Fruit fly (Drosophila melanogaster) whole organism: ENCODE data around the gene CG14367.

Experiments used
- CG8478 ChIP-seq: fragments of >200 bp; optimal IDR thresholded peaks from 2 replicates; lab custom pipeline; 2018; ENCODE audit warnings: inconsistent platforms
- Dll ChIP-seq: fragments of >200 bp; optimal IDR thresholded peaks from 2 replicates; lab custom pipeline; 2017
- EcR ChIP-seq, 2 experiments: fragments of >200 bp; optimal IDR thresholded peaks; 2 replicates each; lab custom pipeline; 2017; ENCODE audit warnings: missing biosample characterization in 2 of 2, missing genetic modification characterization in 2 of 2, missing genetic modification reagents in 2 of 2
- pan ChIP-seq: fragments of >200 bp; optimal IDR thresholded peaks from 2 replicates; lab custom pipeline; 2017
- psq ChIP-seq: fragments of >200 bp; optimal IDR thresholded peaks from 2 replicates; lab custom pipeline; 2017
- usp ChIP-seq: fragments of >200 bp; optimal IDR thresholded peaks from 2 replicates; lab custom pipeline; 2017; ENCODE audit warnings: missing biosample characterization, missing genetic modification characterization, mixed read lengths

Gene CG14367

DNA sequence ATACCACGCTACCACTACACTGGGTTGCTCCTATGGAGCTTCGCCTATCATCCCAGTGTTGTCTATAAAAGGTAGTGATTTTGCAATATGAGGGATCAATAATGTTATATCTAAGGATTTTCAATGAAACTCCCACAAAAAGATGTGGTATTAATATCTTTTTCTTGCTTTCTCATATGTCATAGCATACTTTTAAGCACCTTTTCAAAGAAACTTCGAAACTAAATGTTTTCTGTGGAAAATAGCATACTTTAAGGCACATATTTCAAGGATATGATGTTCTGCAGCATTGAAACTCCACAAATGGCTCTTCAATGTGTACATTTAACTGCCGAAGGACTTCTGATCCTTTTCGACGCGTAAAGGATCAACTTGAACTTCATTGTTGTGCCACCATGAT is 21.0 kb upstream of the CG14367 start:
- no peak for TF ChIP-seq EcR (GFP tag; optimal IDR thresholded peaks at IDR 0.05; lab: Kevin White, UChicago)
- TF ChIP-seq usp (GFP tag; lab: Kevin White, UChicago), result no peak

DNA sequence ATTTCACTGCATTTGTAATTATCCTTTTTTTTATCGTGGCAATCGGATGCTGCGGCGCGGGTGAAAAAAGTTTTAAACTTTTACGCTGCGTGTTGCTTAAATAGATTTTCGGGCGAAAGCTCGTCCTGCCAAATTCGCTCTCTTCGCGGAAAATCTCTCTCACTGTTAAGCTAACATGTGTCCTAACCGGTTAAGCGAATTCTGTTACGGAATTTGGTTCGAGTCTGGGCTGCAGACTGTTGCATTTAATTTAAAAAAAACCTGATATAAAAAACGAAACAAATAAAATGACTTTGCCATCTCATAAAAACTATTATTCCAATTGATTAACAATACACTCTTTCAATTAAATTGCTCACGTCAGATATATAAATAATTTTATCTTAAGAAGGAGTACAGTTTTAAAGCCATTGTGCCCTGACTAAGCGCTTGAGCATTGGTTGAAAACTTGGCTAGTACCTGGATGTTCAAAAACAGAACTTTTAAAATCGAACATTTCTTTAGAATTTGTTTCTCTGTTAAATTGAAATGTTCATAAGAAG is 19.3 kb upstream of the CG14367 start, which contains the start of gene Task6:
Task6 (minus strand) TSS at position 51 of the 542 bp plus-strand sequence.
- TF ChIP-seq CG8478 (lab: Kevin White, UChicago), result no peak
- TF ChIP-seq Dll (lab: Kevin White, UChicago), result no peak
- TF ChIP-seq psq (lab: Kevin White, UChicago), result no peak
- TF ChIP-seq usp (GFP tag; lab: Kevin White, UChicago), result no peak
- no peak for TF ChIP-seq EcR (GFP tag; optimal IDR thresholded peaks at IDR 0.05; lab: Kevin White, UChicago)
- TF ChIP-seq pan (lab: Kevin White, UChicago), result no peak

DNA sequence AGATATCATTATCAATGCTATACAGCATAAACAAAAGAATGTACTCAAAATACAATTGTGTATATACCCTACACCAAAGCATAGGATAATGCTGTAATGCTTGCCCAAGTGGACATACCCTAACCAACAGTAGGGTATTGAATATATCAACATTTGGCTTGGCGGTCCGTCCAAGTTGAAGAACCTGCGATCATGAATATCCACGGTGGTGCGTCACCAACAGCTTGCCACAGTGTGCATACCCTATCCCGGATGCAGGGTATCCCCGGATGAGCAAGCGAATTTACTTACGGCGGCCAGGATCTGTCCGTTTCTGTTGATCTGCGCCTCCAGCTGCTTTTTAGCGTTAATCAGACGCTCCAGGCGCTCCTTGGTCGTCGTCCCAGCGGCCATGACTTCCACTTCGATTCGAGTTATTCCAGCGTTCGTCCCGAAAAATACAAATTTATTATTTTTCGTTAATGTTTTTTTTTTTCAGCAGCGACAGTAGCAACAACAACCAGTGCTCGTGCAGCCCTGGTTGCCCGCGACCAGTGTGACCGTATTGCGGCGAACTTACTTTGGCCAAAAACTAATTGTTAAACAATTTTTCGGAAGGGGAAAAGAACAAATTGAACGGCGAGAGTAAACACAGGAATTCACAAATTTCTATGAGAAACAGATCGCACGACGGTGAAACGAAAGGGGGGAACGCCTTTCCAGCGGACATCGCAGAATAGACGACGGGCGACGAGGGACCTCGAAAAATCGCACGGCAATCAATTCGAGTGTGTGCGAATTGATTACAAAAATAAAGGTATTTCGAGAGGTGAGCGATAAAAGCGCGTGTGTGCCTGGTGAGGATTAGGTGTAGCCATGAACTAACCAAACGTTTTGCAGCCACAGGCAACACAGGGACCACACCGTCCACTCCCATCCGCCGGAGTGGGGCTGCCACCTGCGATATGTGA is 17.4 kb upstream of the CG14367 start, which contains the start of the genes Lkb1 and CG9588:
Lkb1 (plus strand) TSS at position 413 of the 950 bp plus-strand sequence.
CG9588 (minus strand) TSS at position 545 of the 950 bp plus-strand sequence.
- no peak for TF ChIP-seq usp (GFP tag; lab: Kevin White, UChicago)
- no peak for TF ChIP-seq pan (lab: Kevin White, UChicago)
- TF ChIP-seq psq (lab: Kevin White, UChicago), result no peak
- TF ChIP-seq EcR (GFP tag; optimal IDR thresholded peaks at IDR 0.05; lab: Kevin White, UChicago), result no peak
- TF ChIP-seq CG8478 (lab: Kevin White, UChicago), result no peak
- no peak for TF ChIP-seq Dll (lab: Kevin White, UChicago)

DNA sequence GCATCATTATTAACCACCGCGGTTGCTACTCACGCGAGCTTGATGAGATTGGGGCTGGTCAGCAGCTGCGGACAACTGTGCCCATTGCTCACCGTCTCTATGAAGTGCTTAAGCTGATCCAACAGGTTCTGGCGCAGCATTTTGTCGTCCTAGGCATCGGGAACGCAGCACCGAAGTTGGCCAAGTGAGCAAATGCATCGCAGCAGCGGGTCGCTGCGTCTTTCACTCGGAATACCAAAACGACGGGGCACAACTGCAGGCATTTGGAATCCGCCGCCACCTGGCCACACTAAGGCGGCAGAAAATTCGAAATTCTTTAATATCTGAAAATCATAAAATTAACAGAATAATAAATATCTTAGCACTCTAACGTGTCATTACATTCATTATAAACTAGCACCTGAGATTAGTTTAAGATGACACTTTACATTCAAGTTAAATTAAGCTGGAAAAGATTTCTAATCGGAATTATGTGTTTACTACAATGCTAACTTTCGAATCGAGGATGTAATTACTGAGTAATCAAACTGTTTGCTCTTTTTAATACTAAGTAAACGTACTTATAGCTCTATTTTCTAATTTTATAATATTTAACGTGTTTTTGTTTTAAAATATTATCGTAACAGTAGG is 10.7 kb upstream of the CG14367 start:
- no peak for TF ChIP-seq EcR (GFP tag; optimal IDR thresholded peaks at IDR 0.05; lab: Kevin White, UChicago)
- TF ChIP-seq CG8478 (lab: Kevin White, UChicago), result no peak
- TF ChIP-seq pan (lab: Kevin White, UChicago), result no peak
- TF ChIP-seq psq (lab: Kevin White, UChicago), result no peak
- no peak for TF ChIP-seq usp (GFP tag; lab: Kevin White, UChicago)
- no peak for TF ChIP-seq Dll (lab: Kevin White, UChicago)

DNA sequence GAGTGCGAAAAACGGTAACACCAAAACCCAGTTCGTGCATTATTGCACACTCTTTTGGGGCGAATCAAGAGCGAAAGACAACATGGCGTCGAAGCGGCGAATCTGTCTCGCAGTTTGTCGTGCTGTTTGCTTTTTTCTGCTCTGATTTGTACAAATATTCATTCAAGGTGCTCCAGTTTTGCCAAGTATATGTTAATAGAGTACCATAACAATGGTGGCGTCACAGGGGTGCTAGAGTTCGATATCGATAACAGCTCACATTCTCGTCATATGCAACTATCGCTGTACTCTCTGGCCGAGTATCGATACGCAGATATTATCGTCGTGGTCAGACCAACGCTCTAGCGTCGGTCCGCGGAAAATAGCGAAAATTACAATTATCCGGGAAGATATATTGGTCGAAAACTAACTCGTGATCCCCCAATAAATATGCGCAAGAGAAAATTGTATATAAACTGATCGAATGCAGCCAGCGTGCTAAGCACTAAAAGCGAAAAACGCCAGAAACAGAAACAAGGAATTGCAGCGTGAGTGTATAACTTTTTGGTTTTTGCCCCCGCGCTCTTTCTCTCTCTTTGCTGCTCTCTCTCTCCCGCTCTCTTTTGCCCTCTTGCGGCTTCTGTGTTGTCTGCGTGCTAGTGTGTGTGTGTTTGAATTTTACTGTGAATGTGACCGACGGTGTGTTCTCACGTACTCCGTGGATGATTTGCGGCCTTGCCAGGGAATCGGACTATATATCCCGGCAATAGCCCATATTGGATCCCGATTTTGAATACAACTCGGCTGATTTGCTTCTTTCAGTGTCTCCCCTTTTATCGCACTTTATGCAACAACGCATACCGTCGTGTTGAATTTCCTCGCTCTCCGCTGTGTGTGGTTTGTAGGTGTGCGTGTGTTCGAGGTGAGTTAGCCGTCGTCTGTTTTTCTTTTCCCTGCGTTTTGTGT is 10.0 kb upstream of the CG14367 start, which contains the start of gene flfl:
flfl (plus strand) TSS at position 298 of the 945 bp plus-strand sequence.
- TF ChIP-seq Dll (lab: Kevin White, UChicago), result peak; percentile 94
- TF ChIP-seq CG8478 (lab: Kevin White, UChicago), result peak; percentile 7
- no peak for TF ChIP-seq psq (lab: Kevin White, UChicago)

DNA sequence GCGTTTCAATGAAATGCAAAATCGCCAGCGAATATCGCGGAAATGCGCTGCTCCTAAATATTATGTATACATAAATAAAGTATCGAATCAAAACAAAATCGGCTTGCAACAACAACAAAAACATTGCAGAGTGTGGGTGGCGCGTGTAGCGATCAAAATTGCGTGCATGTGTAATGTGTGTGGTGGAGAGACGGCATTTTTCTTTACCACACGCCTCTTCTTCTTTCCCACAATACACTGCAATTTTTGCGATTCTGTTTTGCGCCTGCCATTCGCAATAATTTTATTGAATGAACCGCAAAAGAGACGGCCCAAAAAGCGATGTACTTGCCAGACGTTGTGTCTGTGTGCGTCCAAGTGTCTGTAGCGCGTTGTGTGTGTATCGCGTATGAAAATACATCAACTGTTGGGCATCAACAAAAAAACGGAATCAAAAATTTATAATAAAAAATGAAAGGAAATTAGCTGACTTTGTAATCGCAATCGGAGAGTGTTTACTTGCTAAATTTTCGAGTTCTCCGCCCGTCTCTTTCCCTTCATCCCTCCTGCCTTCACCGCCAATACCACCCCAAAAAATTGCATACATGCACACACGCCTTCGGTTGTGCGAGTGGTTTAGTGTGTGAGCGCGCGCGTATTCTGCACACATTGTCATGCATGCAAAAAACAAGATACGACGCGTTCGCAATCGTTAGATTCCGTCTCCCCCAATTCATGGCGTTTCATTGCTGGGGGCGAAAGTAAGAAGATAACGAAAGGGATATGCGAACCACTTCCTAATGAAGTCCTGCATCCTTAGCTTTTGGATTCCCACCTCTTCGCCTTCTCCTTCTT is 9.1 kb upstream of the CG14367 start:
- TF ChIP-seq pan (lab: Kevin White, UChicago), result no peak
- peak; percentile 44 for TF ChIP-seq psq (lab: Kevin White, UChicago)
- no peak for TF ChIP-seq EcR (GFP tag; optimal IDR thresholded peaks at IDR 0.05; lab: Kevin White, UChicago)

DNA sequence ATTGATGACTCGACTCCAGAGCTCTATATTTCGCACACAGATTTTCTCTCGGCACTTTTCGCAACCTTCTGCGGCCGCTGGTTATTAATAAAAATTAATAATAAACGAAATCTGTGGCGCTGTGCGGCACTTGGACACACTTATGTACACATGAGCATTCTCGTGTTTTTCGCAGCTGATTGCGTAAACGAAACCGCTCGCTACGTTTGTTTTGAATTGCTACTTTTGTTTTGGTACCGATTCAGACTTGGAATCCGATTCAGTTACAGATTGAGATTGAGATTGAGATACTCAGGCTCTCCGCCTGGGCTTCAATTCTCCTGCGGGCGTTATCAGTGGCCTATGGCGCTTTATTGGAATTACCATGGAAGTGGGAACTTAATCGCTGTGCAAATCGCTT is 7.9 kb upstream of the CG14367 start:
- TF ChIP-seq EcR (GFP tag; optimal IDR thresholded peaks at IDR 0.05; lab: Kevin White, UChicago), result no peak
- no peak for TF ChIP-seq pan (lab: Kevin White, UChicago)
- TF ChIP-seq CG8478 (lab: Kevin White, UChicago), result no peak
- TF ChIP-seq usp (GFP tag; lab: Kevin White, UChicago), result no peak
- TF ChIP-seq Dll (lab: Kevin White, UChicago), result no peak
- no peak for TF ChIP-seq psq (lab: Kevin White, UChicago)

DNA sequence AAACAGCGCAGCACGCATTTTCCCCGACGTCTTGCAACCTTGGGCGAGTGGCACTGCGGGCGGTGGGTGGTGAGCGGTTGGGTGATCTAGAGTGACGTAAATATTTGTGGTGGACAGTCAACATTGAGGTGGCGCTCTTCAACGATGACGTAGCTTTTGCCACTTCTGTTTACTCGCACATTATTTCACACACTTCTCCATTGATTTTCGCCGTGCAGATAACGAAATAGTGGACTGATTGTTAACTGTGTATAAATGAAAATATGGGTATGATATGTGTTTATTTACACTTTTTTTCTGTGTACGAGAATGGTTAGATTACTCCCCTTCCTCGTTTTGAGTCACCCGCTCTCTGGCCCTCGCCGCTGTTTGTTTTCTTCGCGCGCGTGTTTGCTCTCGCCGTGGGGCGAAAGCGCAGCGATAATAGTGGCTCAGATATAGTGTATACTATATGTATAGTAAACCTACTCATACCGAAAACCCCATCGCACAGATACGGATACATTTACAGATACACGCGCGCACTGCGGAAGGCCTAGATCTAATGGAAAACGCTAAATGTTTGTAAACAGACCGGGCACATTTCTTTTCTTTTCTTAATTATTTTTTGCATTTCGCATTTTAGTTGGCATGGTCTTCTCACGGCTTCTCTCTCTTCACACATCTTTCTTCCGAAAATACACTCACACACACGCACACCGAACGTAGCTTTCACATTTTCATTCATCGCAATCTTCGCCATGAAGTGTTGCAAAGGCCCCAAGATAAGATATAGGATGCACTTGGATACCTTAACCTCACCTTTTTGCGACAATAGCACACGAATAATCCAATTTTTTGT is 7.3 kb upstream of the CG14367 start, which contains the start of gene omd:
omd (minus strand) TSS at position 840 of the 841 bp plus-strand sequence.
- no peak for TF ChIP-seq Dll (lab: Kevin White, UChicago)
- TF ChIP-seq psq (lab: Kevin White, UChicago), result no peak
- no peak for TF ChIP-seq usp (GFP tag; lab: Kevin White, UChicago)
- no peak for TF ChIP-seq pan (lab: Kevin White, UChicago)
- TF ChIP-seq EcR (GFP tag; optimal IDR thresholded peaks at IDR 0.05; lab: Kevin White, UChicago), result no peak
- no peak for TF ChIP-seq CG8478 (lab: Kevin White, UChicago)

DNA sequence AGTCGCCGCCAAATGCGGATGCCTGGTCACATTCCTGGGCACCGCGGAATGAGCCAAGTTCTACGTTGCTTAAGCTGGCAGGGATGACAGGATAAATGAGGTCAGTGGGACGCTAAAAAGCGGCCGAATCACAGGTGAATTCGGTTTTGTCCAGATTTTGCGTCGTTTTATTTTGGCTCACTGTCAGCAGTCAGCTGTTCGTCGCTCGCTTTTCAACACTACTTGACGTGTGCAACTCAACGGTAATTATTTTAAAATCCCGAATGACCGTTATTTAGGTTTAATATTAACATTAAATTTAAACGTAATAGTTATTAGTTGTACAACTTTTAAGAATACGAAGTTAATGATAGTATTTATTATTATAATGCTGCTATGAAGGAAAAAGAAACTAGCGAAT is 5.5 kb downstream of the CG14367 start:
- no peak for TF ChIP-seq Dll (lab: Kevin White, UChicago)
